Fruit fly (Drosophila melanogaster): ENCODE measurements around the gene Pi3K92E.

Pi3K92E gene

dm6 chr3R:20592517-20593462 lies 41.7 kb downstream of the Pi3K92E start, which contains the start of the genes Pus1 and bon (continued):
- TF ChIP-seq Scr (GFP tag; IDR thresholded peaks at IDR 0.05; ENCODE audit: partially characterized antibody): peak; percentile 39
- peak; percentile 53 for TF ChIP-seq CG1832 (GFP tag; optimal IDR thresholded peaks at IDR 0.05)
- TF ChIP-seq CG9215 (GFP tag; IDR thresholded peaks at IDR 0.05): no peak
- TF ChIP-seq kah (GFP tag; optimal IDR thresholded peaks at IDR 0.05): no peak
- TF ChIP-seq CG17186 (GFP tag; optimal IDR thresholded peaks at IDR 0.05): peak; percentile 64
- TF ChIP-seq btn (GFP tag; optimal IDR thresholded peaks at IDR 0.05): no peak
- no peak for TF ChIP-seq luna (GFP tag; optimal IDR thresholded peaks at IDR 0.05)
- TF ChIP-seq CG2875 (GFP tag; optimal IDR thresholded peaks at IDR 0.05): no peak
- TF ChIP-seq CG31365 (tag; optimal IDR thresholded peaks at IDR 0.05): no peak
- TF ChIP-seq org-1 (GFP tag; optimal IDR thresholded peaks at IDR 0.05): no peak
- TF ChIP-seq trem (tag; optimal IDR thresholded peaks at IDR 0.05): peak; percentile 51
- no peak for TF ChIP-seq pnt (GFP tag; optimal IDR thresholded peaks at IDR 0.05)
- TF ChIP-seq sug (tag; optimal IDR thresholded peaks at IDR 0.05): peak; percentile 47
- peak; percentile 63 for TF ChIP-seq Deaf1 (tag; optimal IDR thresholded peaks at IDR 0.05)
- no peak for TF ChIP-seq repo (GFP tag; optimal IDR thresholded peaks at IDR 0.05)
- no peak for TF ChIP-seq CG2678 (tag; optimal IDR thresholded peaks at IDR 0.05)
- TF ChIP-seq sna (GFP tag; IDR thresholded peaks at IDR 0.05; ENCODE audit: partially characterized antibody): no peak
- TF ChIP-seq CG7357 (GFP tag; IDR thresholded peaks at IDR 0.05): no peak
- TF ChIP-seq CG6854 (GFP tag; optimal IDR thresholded peaks at IDR 0.05): no peak
- TF ChIP-seq CG10565 (GFP tag; optimal IDR thresholded peaks at IDR 0.05): no peak
- TF ChIP-seq CG1233 (GFP tag; optimal IDR thresholded peaks at IDR 0.05): no peak
- TF ChIP-seq Ssrp (tag; optimal IDR thresholded peaks at IDR 0.05): no peak
- 0 out of 2 replicates have a peak, but pooled peaks have one; percentile 10 for TF ChIP-seq Atf6 (GFP tag; IDR thresholded peaks at IDR 0.05)
- peak; percentile 19 for TF ChIP-seq ems (GFP tag; optimal IDR thresholded peaks at IDR 0.05)
- TF ChIP-seq CG10147 (GFP tag; optimal IDR thresholded peaks at IDR 0.05): no peak
- TF ChIP-seq CG15514 (GFP tag; optimal IDR thresholded peaks at IDR 0.05): peak; percentile 82
- peak; percentile 16 for TF ChIP-seq Chrac-16 (GFP tag; optimal IDR thresholded peaks at IDR 0.05)
- peak; percentile 95 for TF ChIP-seq CG17385 (GFP tag; optimal IDR thresholded peaks at IDR 0.05)
- TF ChIP-seq Gug (GFP tag; IDR thresholded peaks at IDR 0.05): no peak
- no peak for TF ChIP-seq chif (GFP tag; optimal IDR thresholded peaks at IDR 0.05)
- no peak for TF ChIP-seq gro (GFP tag; optimal IDR thresholded peaks at IDR 0.05)
- no peak for TF ChIP-seq CG6175 (GFP tag; IDR thresholded peaks at IDR 0.05)
- no peak for TF ChIP-seq CG8944 (GFP tag; optimal IDR thresholded peaks at IDR 0.05)
- no peak for TF ChIP-seq CG3726 (GFP tag; IDR thresholded peaks at IDR 0.05)
- no peak for TF ChIP-seq CG9727 (GFP tag; optimal IDR thresholded peaks at IDR 0.05)
- TF ChIP-seq Pdp1 (GFP tag; optimal IDR thresholded peaks at IDR 0.05): peak in 1 of 2 experiments; percentile 87
- no peak for TF ChIP-seq CG16815 (GFP tag; optimal IDR thresholded peaks at IDR 0.05)
- no peak for TF ChIP-seq salm (tag; optimal IDR thresholded peaks at IDR 0.05)
- TF ChIP-seq Jarid2 (GFP tag; optimal IDR thresholded peaks at IDR 0.05): peak; percentile 49
- TF ChIP-seq Poxn (GFP tag; IDR thresholded peaks at IDR 0.05): no peak
- TF ChIP-seq ftz-f1 (GFP tag; optimal IDR thresholded peaks at IDR 0.05): peak; percentile 85
- no peak for TF ChIP-seq C15 (GFP tag; IDR thresholded peaks at IDR 0.05)
- no peak for TF ChIP-seq unc-4 (GFP tag; IDR thresholded peaks at IDR 0.05; ENCODE audit: partially characterized antibody)
- no peak for TF ChIP-seq Hr39 (optimal IDR thresholded peaks at IDR 0.05)
- no peak for TF ChIP-seq CG1602 (GFP tag; optimal IDR thresholded peaks at IDR 0.05)
- no peak for TF ChIP-seq CG2889 (GFP tag; IDR thresholded peaks at IDR 0.05)
- no peak for TF ChIP-seq tio (GFP tag; optimal IDR thresholded peaks at IDR 0.05)
- TF ChIP-seq CG14667 (GFP tag; IDR thresholded peaks at IDR 0.05): no peak
- TF ChIP-seq pum (GFP tag; optimal IDR thresholded peaks at IDR 0.05): peak; percentile 14
- peak; percentile 65 for TF ChIP-seq CG8478 (optimal IDR thresholded peaks at IDR 0.05)

All from whole organism, embryonic.